4 worm cellular contexts compared by ENCODE assay signal in genomic region chrV:1151324-1151742, ce11.
TF ChIP-seq lines count a peak whose summit lies in the region.

No protein-coding gene starts in this region.

TF ChIP-seq in whole organism, L2 larva, 48 proteins besides CTCF, POLR2A, EP300 and RAD21 (continued from another document):
- peak; percentile 94 for TF ChIP-seq nhr-6 (tag; optimal IDR thresholded peaks at IDR 0.05; lab: Kevin White, UChicago)
- peak; percentile 93 to 95 for TF ChIP-seq lsy-2 (tag; optimal IDR thresholded peaks at IDR 0.05; lab: Kevin White, UChicago)
- peak; percentile 99 for TF ChIP-seq F13H6.1 (tag; optimal IDR thresholded peaks at IDR 0.05; lab: Kevin White, UChicago)
- peak; percentile 92; the same call in 1 of the 2 replicates for TF ChIP-seq ztf-1 (GFP tag; conservative IDR thresholded peaks at IDR 0.05; lab: Robert Waterston, UW)
- TF ChIP-seq unc-39 (tag; optimal IDR thresholded peaks at IDR 0.05; lab: Kevin White, UChicago) = peak; percentile 84
- peak; percentile 100 for TF ChIP-seq Y55F3AM.14 (GFP tag; optimal IDR thresholded peaks at IDR 0.05; lab: Kevin White, UChicago)
- TF ChIP-seq zag-1 (tag; optimal IDR thresholded peaks at IDR 0.05; lab: Kevin White, UChicago) = peak; percentile 99
- TF ChIP-seq ama-1 (optimal IDR thresholded peaks at IDR 0.05; lab: Kevin White, UChicago) = no peak
- no peak for TF ChIP-seq peb-1 (tag; optimal IDR thresholded peaks at IDR 0.05; lab: Kevin White, UChicago)
- TF ChIP-seq nhr-25 (tag; optimal IDR thresholded peaks at IDR 0.05; lab: Kevin White, UChicago) = peak; percentile 92
- TF ChIP-seq snpc-4 (tag; optimal IDR thresholded peaks at IDR 0.05; lab: Kevin White, UChicago) = peak; percentile 79
- TF ChIP-seq fos-1 (tag; optimal IDR thresholded peaks at IDR 0.05; lab: Kevin White, UChicago) = peak; percentile 96
- TF ChIP-seq elt-1 (tag; optimal IDR thresholded peaks at IDR 0.05; lab: Kevin White, UChicago) = no peak
- peak; percentile 98 for TF ChIP-seq unc-55 (GFP tag; optimal IDR thresholded peaks at IDR 0.05; lab: Kevin White, UChicago)
- no peak for TF ChIP-seq elt-3 (tag; optimal IDR thresholded peaks at IDR 0.05; lab: Kevin White, UChicago)
- peak; percentile 97 for TF ChIP-seq lin-13 (GFP tag; optimal IDR thresholded peaks at IDR 0.05; lab: Kevin White, UChicago)
- peak; percentile 87 for TF ChIP-seq nhr-11 (tag; optimal IDR thresholded peaks at IDR 0.05; lab: Kevin White, UChicago)
- peak; percentile 63 for TF ChIP-seq R02D3.7 (tag; optimal IDR thresholded peaks at IDR 0.05; lab: Kevin White, UChicago)
- TF ChIP-seq skn-1 (tag; optimal IDR thresholded peaks at IDR 0.05; lab: Kevin White, UChicago) = peak; percentile 26
- TF ChIP-seq dmd-4 (tag; optimal IDR thresholded peaks at IDR 0.05; lab: Kevin White, UChicago) = peak; percentile 55
- no peak for TF ChIP-seq aly-2 (tag; optimal IDR thresholded peaks at IDR 0.05; lab: Kevin White, UChicago)
- TF ChIP-seq lin-39 (tag; optimal IDR thresholded peaks at IDR 0.05; lab: Kevin White, UChicago) = no peak
- TF ChIP-seq sem-4 (tag; optimal IDR thresholded peaks at IDR 0.05; lab: Kevin White, UChicago) = peak; percentile 96
- TF ChIP-seq egl-27 (tag; optimal IDR thresholded peaks at IDR 0.05; lab: Kevin White, UChicago) = peak; percentile 95
- peak; percentile 99 for TF ChIP-seq nhr-21 (tag; optimal IDR thresholded peaks at IDR 0.05; lab: Kevin White, UChicago)
- peak; percentile 93 for TF ChIP-seq nhr-10 (tag; optimal IDR thresholded peaks at IDR 0.05; lab: Kevin White, UChicago)
TF ChIP-seq in whole organism, L2 larva: peak in this region for 39.

TF ChIP-seq in whole organism, L4 larva, 104 proteins besides CTCF, POLR2A, EP300 and RAD21 (continued from another document and continues in another):
- peak; percentile 98 for TF ChIP-seq gei-8 (GFP tag; optimal IDR thresholded peaks at IDR 0.05; lab: Kevin White, UChicago)
- TF ChIP-seq hlh-11 (tag; optimal IDR thresholded peaks at IDR 0.05; lab: Kevin White, UChicago) = peak; percentile 100
- peak; percentile 89 for TF ChIP-seq mxl-2 (GFP tag; conservative IDR thresholded peaks at IDR 0.05; lab: Robert Waterston, UW)
- TF ChIP-seq lin-1 (GFP tag; IDR thresholded peaks at IDR 0.05; lab: Robert Waterston, UW) = peak; percentile 97
- peak; percentile 99 for TF ChIP-seq zfp-3 (GFP tag; conservative IDR thresholded peaks at IDR 0.05; lab: Robert Waterston, UW)
- peak; percentile 71 for TF ChIP-seq pqm-1 (tag; optimal IDR thresholded peaks at IDR 0.05; lab: Kevin White, UChicago)
- TF ChIP-seq unc-62 (GFP tag; optimal IDR thresholded peaks at IDR 0.05 in 1 of 2; lab: Kevin White, UChicago) = peak; percentile 45 to 100
- no peak for TF ChIP-seq unc-62 (tag; optimal IDR thresholded peaks at IDR 0.05; lab: Kevin White, UChicago)
- no peak for TF ChIP-seq sdz-12 (GFP tag; optimal IDR thresholded peaks at IDR 0.05; lab: Kevin White, UChicago)
- TF ChIP-seq ZK546.5 (tag; optimal IDR thresholded peaks at IDR 0.05; lab: Kevin White, UChicago) = peak in 1 of 2 experiments; percentile 75
- TF ChIP-seq aha-1 (tag; lab: Kevin White, UChicago) = peak; percentile 99
- TF ChIP-seq F44E2.7 (GFP tag; IDR thresholded peaks at IDR 0.05; lab: Robert Waterston, UW) = peak; percentile 63; the same call in 1 of the 2 replicates
- TF ChIP-seq pha-4 (GFP tag; IDR thresholded peaks at IDR 0.05; lab: Robert Waterston, UW) = peak; percentile 98
- no peak for TF ChIP-seq pha-4 (tag; optimal IDR thresholded peaks at IDR 0.05; lab: Kevin White, UChicago)
- TF ChIP-seq fkh-10 (GFP tag; optimal IDR thresholded peaks at IDR 0.05; lab: Kevin White, UChicago) = peak; percentile 98
- TF ChIP-seq zag-1 (tag; optimal IDR thresholded peaks at IDR 0.05; lab: Kevin White, UChicago) = peak; percentile 70
- TF ChIP-seq nhr-102 (tag; optimal IDR thresholded peaks at IDR 0.05; lab: Kevin White, UChicago) = peak; percentile 98
- TF ChIP-seq php-3 (GFP tag; IDR thresholded peaks at IDR 0.05; lab: Robert Waterston, UW) = peak; percentile 95
- TF ChIP-seq nhr-28 (tag; optimal IDR thresholded peaks at IDR 0.05; lab: Kevin White, UChicago) = peak; percentile 97
- TF ChIP-seq set-16 (GFP tag; IDR thresholded peaks at IDR 0.05; lab: Robert Waterston, UW) = peak; percentile 100
- TF ChIP-seq daf-8 (GFP tag; IDR thresholded peaks at IDR 0.05; lab: Robert Waterston, UW) = peak; percentile 96
- peak; percentile 98 for TF ChIP-seq dmd-9 (GFP tag; IDR thresholded peaks at IDR 0.05; lab: Robert Waterston, UW)
- TF ChIP-seq madf-5 (GFP tag; IDR thresholded peaks at IDR 0.05; lab: Robert Waterston, UW) = peak; percentile 39 to 77; a peak in 1 of 4 replicates
- TF ChIP-seq nhr-76 (tag; optimal IDR thresholded peaks at IDR 0.05; lab: Kevin White, UChicago) = peak; percentile 42
- TF ChIP-seq hif-1 (tag; optimal IDR thresholded peaks at IDR 0.05; lab: Kevin White, UChicago) = peak; percentile 93 to 95
- peak; percentile 97 for TF ChIP-seq nhr-77 (tag; optimal IDR thresholded peaks at IDR 0.05; lab: Kevin White, UChicago)
- TF ChIP-seq lin-29 (GFP tag; IDR thresholded peaks at IDR 0.05; lab: Robert Waterston, UW) = peak; percentile 93
- TF ChIP-seq tag-97 (GFP tag; IDR thresholded peaks at IDR 0.05; lab: Robert Waterston, UW) = no peak
- TF ChIP-seq rbr-2 (tag; optimal IDR thresholded peaks at IDR 0.05; lab: Kevin White, UChicago) = peak; percentile 99
- peak; percentile 96 for TF ChIP-seq jun-1 (tag; optimal IDR thresholded peaks at IDR 0.05; lab: Kevin White, UChicago)
- no peak for TF ChIP-seq aly-2 (tag; optimal IDR thresholded peaks at IDR 0.05; lab: Kevin White, UChicago)
- peak; percentile 63 for TF ChIP-seq fos-1 (tag; optimal IDR thresholded peaks at IDR 0.05; lab: Kevin White, UChicago)
- 0 out of 2 replicates have a peak, but pooled peaks have one; percentile 8 for TF ChIP-seq Y105C5A.15 (GFP tag; IDR thresholded peaks at IDR 0.05; lab: Robert Waterston, UW)
- no peak for TF ChIP-seq Y48G9A.11 (GFP tag; IDR thresholded peaks at IDR 0.05; lab: Robert Waterston, UW)
- peak; percentile 69 for TF ChIP-seq unc-39 (tag; optimal IDR thresholded peaks at IDR 0.05; lab: Kevin White, UChicago)

TF ChIP-seq in whole organism, late embryonic, 69 proteins besides CTCF, POLR2A, EP300 and RAD21 (continued from another document and continues in another):
- TF ChIP-seq fax-1 (tag; optimal IDR thresholded peaks at IDR 0.05; lab: Kevin White, UChicago) = peak; percentile 22
- peak; percentile 77 for TF ChIP-seq elt-2 (tag; optimal IDR thresholded peaks at IDR 0.05; lab: Kevin White, UChicago)
- no peak for TF ChIP-seq gmeb-2 (tag; optimal IDR thresholded peaks at IDR 0.05; lab: Kevin White, UChicago)
- peak; percentile 64 for TF ChIP-seq pha-2 (tag; optimal IDR thresholded peaks at IDR 0.05; lab: Kevin White, UChicago)
- TF ChIP-seq ets-4 (tag; optimal IDR thresholded peaks at IDR 0.05; lab: Kevin White, UChicago) = peak; percentile 87
- TF ChIP-seq syd-9 (tag; optimal IDR thresholded peaks at IDR 0.05; lab: Kevin White, UChicago) = peak; percentile 96
- peak; percentile 99 for TF ChIP-seq ceh-34 (tag; optimal IDR thresholded peaks at IDR 0.05; lab: Kevin White, UChicago)
- peak; percentile 85 for TF ChIP-seq hlh-30 (tag; optimal IDR thresholded peaks at IDR 0.05; lab: Kevin White, UChicago; ENCODE audit: insufficient read depth)
- TF ChIP-seq F13H6.1 (tag; optimal IDR thresholded peaks at IDR 0.05; lab: Kevin White, UChicago) = peak; percentile 93
- no peak for TF ChIP-seq nhr-11 (tag; optimal IDR thresholded peaks at IDR 0.05; lab: Kevin White, UChicago)
- no peak for TF ChIP-seq fkh-10 (GFP tag; optimal IDR thresholded peaks at IDR 0.05; lab: Kevin White, UChicago)
- TF ChIP-seq ahr-1 (tag; optimal IDR thresholded peaks at IDR 0.05; lab: Kevin White, UChicago) = no peak
- TF ChIP-seq eyg-1 (tag; optimal IDR thresholded peaks at IDR 0.05; lab: Kevin White, UChicago) = peak; percentile 86
- TF ChIP-seq pha-4 (tag; optimal IDR thresholded peaks at IDR 0.05; lab: Kevin White, UChicago) = no peak
- no peak for TF ChIP-seq sox-4 (tag; optimal IDR thresholded peaks at IDR 0.05; lab: Kevin White, UChicago)
- TF ChIP-seq hlh-6 (tag; optimal IDR thresholded peaks at IDR 0.05; lab: Kevin White, UChicago) = peak; percentile 59
- peak; percentile 96 for TF ChIP-seq unc-86 (tag; optimal IDR thresholded peaks at IDR 0.05; lab: Kevin White, UChicago)
- TF ChIP-seq nfya-1 (tag; optimal IDR thresholded peaks at IDR 0.05; lab: Kevin White, UChicago) = peak; percentile 97
- TF ChIP-seq ceh-2 (tag; optimal IDR thresholded peaks at IDR 0.05; lab: Kevin White, UChicago) = peak; percentile 79
- TF ChIP-seq mec-3 (tag; optimal IDR thresholded peaks at IDR 0.05; lab: Kevin White, UChicago; ENCODE audit: borderline replicate concordance) = no peak
- TF ChIP-seq pqm-1 (tag; optimal IDR thresholded peaks at IDR 0.05; lab: Kevin White, UChicago) = peak; percentile 61
- TF ChIP-seq ceh-24 (tag; optimal IDR thresholded peaks at IDR 0.05; lab: Kevin White, UChicago) = no peak
- TF ChIP-seq pat-9 (tag; optimal IDR thresholded peaks at IDR 0.05; lab: Kevin White, UChicago) = peak; percentile 57
- TF ChIP-seq ceh-45 (GFP tag; IDR thresholded peaks at IDR 0.05; lab: Robert Waterston, UW) = 0 out of 2 replicates have a peak, but pooled peaks have one; percentile 34
- no peak for TF ChIP-seq ceh-9 (tag; optimal IDR thresholded peaks at IDR 0.05; lab: Kevin White, UChicago)
- TF ChIP-seq K02D7.2 (tag; optimal IDR thresholded peaks at IDR 0.05; lab: Kevin White, UChicago) = no peak
- TF ChIP-seq dmd-4 (tag; optimal IDR thresholded peaks at IDR 0.05; lab: Kevin White, UChicago; ENCODE audit: borderline replicate concordance) = peak; percentile 61
- TF ChIP-seq elt-4 (tag; optimal IDR thresholded peaks at IDR 0.05; lab: Kevin White, UChicago) = no peak
- TF ChIP-seq ref-2 (tag; optimal IDR thresholded peaks at IDR 0.05; lab: Kevin White, UChicago) = peak; percentile 98
- peak; percentile 99 for TF ChIP-seq ceh-18 (tag; optimal IDR thresholded peaks at IDR 0.05; lab: Kevin White, UChicago)
- TF ChIP-seq lin-11 (tag; optimal IDR thresholded peaks at IDR 0.05; lab: Kevin White, UChicago) = peak; percentile 4
- TF ChIP-seq T23F11.4 (GFP tag; optimal IDR thresholded peaks at IDR 0.05; lab: Kevin White, UChicago) = peak; percentile 88
- peak; percentile 8 for TF ChIP-seq ztf-16 (tag; optimal IDR thresholded peaks at IDR 0.05; lab: Kevin White, UChicago)
- peak; percentile 76 for TF ChIP-seq pag-3 (tag; optimal IDR thresholded peaks at IDR 0.05; lab: Kevin White, UChicago; ENCODE audit: borderline replicate concordance)
- peak; percentile 92 for TF ChIP-seq dve-1 (tag; optimal IDR thresholded peaks at IDR 0.05; lab: Kevin White, UChicago)
- peak; percentile 63 for TF ChIP-seq che-1 (tag; optimal IDR thresholded peaks at IDR 0.05; lab: Kevin White, UChicago)
- peak; percentile 21 for TF ChIP-seq nhr-232 (tag; optimal IDR thresholded peaks at IDR 0.05; lab: Kevin White, UChicago)
- no peak for TF ChIP-seq odd-2 (tag; optimal IDR thresholded peaks at IDR 0.05; lab: Kevin White, UChicago)
- peak; percentile 82 for TF ChIP-seq lim-6 (tag; optimal IDR thresholded peaks at IDR 0.05; lab: Kevin White, UChicago)

TF ChIP-seq in whole organism, mixed stage, embryonic, 35 proteins besides CTCF, POLR2A, EP300 and RAD21 (continued from another document):
- TF ChIP-seq blmp-1 (tag; optimal IDR thresholded peaks at IDR 0.05; lab: Kevin White, UChicago) = peak; percentile 3
- TF ChIP-seq sptf-1 (tag; optimal IDR thresholded peaks at IDR 0.05; lab: Kevin White, UChicago) = peak; percentile 94
- peak; percentile 85 for TF ChIP-seq unc-120 (tag; optimal IDR thresholded peaks at IDR 0.05; lab: Kevin White, UChicago; ENCODE audit: poor library complexity, severe bottlenecking)
- peak; percentile 98 for TF ChIP-seq ztf-11 (tag; optimal IDR thresholded peaks at IDR 0.05; lab: Kevin White, UChicago)
- no peak for TF ChIP-seq snpc-4 (tag; optimal IDR thresholded peaks at IDR 0.05; lab: Kevin White, UChicago)
- TF ChIP-seq bed-3 (GFP tag; optimal IDR thresholded peaks at IDR 0.05; lab: Kevin White, UChicago) = peak; percentile 57
